Worm (Caenorhabditis elegans) whole organism, L4/young adult: Measurements from ENCODE around the gene F55A11.4.

Source experiments
- W03F9.2 ChIP-seq: fragments of 150-350 bp; optimal IDR thresholded peaks from 2 replicates; lab custom pipeline; 2014; ENCODE audit warnings: missing biosample characterization, missing genetic modification characterization
- dao-5 ChIP-seq: sonication (generic microtip); optimal IDR thresholded peaks from 2 replicates; lab custom pipeline; 2016; ENCODE audit warnings: missing genotype, missing genetic modification characterization, moderate library complexity, missing compliant biosample characterization
- him-1 ChIP-seq: sonication (generic microtip); optimal IDR thresholded peaks from 2 replicates; lab custom pipeline; 2016; ENCODE audit warnings: missing genotype, missing genetic modification reagents, missing genetic modification characterization, missing compliant biosample characterization

- TF ChIP-seq dao-5 (tag; lab: Kevin White, UChicago) (no peak), him-1 (tag; lab: Kevin White, UChicago) (no peak), W03F9.2 (tag; lab: Kevin White, UChicago) (no peak)
These were observed 7.6 kb downstream of the F55A11.4 start for ce11 chrV:11777846-11778245.
